Fruit fly (Drosophila melanogaster) whole organism, prepupa: ENCODE measurements around the gene CG32369.

Source experiments
- CG10631 ChIP-seq: fragments of 200-800 bp; sonication (Bioruptor generic); optimal IDR thresholded peaks from 2 replicates; lab custom pipeline; 2016; ENCODE audit warnings: missing biosample characterization, missing genetic modification characterization
- CG10669 ChIP-seq: fragments of 200-800 bp; sonication (Bioruptor generic); optimal IDR thresholded peaks from 3 replicates; lab custom pipeline; 2018; ENCODE audit warnings: missing biosample characterization, mild to moderate bottlenecking, missing genetic modification characterization, moderate library complexity
- CG11902 ChIP-seq: fragments of 200-800 bp; sonication (Bioruptor generic); optimal IDR thresholded peaks from 3 replicates; lab custom pipeline; 2016; ENCODE audit warnings: missing biosample characterization, missing genetic modification characterization
- CG15336 ChIP-seq: fragments of 200-800 bp; sonication (Bioruptor generic); IDR thresholded peaks from 2 replicates; pipeline ENCODE4 v1.3.6; 2022; ENCODE audit warnings: missing biosample characterization, missing genetic modification characterization
- CG31627 ChIP-seq: fragments of 200-800 bp; sonication (Bioruptor generic); optimal IDR thresholded peaks from 3 replicates; lab custom pipeline; 2016; ENCODE audit warnings: missing biosample characterization, missing genetic modification characterization
- CG32006 ChIP-seq: fragments of 200-800 bp; sonication (Bioruptor generic); optimal IDR thresholded peaks from 3 replicates; lab custom pipeline; 2017; ENCODE audit warnings: missing biosample characterization, mild to moderate bottlenecking, missing genetic modification characterization
- CG34406 ChIP-seq: fragments of 200-800 bp; sonication (Bioruptor generic); optimal IDR thresholded peaks from 3 replicates; lab custom pipeline; 2016; ENCODE audit warnings: missing biosample characterization, missing genetic modification characterization
- CG4318 ChIP-seq: fragments of 200-800 bp; sonication (Bioruptor generic); optimal IDR thresholded peaks from 3 replicates; lab custom pipeline; 2017; ENCODE audit warnings: missing biosample characterization, mild to moderate bottlenecking, missing genetic modification characterization
- CG6276 ChIP-seq: fragments of 200-800 bp; sonication (Bioruptor generic); optimal IDR thresholded peaks from 2 replicates; lab custom pipeline; 2017; ENCODE audit warnings: missing biosample characterization, mild to moderate bottlenecking, missing genetic modification characterization
- CG6792 ChIP-seq: fragments of 200-800 bp; sonication (Bioruptor generic); optimal IDR thresholded peaks from 3 replicates; lab custom pipeline; 2016; ENCODE audit warnings: missing biosample characterization, missing genetic modification characterization
- CG6808 ChIP-seq: fragments of 200-800 bp; sonication (Bioruptor generic); optimal IDR thresholded peaks from 3 replicates; lab custom pipeline; 2017; ENCODE audit warnings: missing biosample characterization, missing genetic modification characterization, mild to moderate bottlenecking, moderate library complexity, missing genetic modification reagents
- CG8119 ChIP-seq: fragments of 200-800 bp; sonication (Bioruptor generic); IDR thresholded peaks from 3 replicates; pipeline ENCODE4 v1.3.6; 2022; ENCODE audit warnings: missing biosample characterization, missing genetic modification characterization
- CG8319 ChIP-seq: fragments of 200-800 bp; sonication (Bioruptor generic); optimal IDR thresholded peaks from 3 replicates; lab custom pipeline; 2016; ENCODE audit warnings: missing biosample characterization, missing genetic modification characterization
- CG9139 ChIP-seq: fragments of 200-800 bp; sonication (Bioruptor generic); optimal IDR thresholded peaks from 3 replicates; lab custom pipeline; 2017; ENCODE audit warnings: missing biosample characterization, mild to moderate bottlenecking, missing genetic modification characterization
- Eip75B ChIP-seq: fragments of 200-800 bp; sonication (Bioruptor generic); optimal IDR thresholded peaks from 3 replicates; lab custom pipeline; 2016; ENCODE audit warnings: missing biosample characterization, missing genetic modification characterization
- Eip78C ChIP-seq: fragments of 200-800 bp; sonication (Bioruptor generic); peaks from one replicate; lab custom pipeline; 2016; ENCODE audit warnings: missing biosample characterization, missing genetic modification characterization
- Eip93F ChIP-seq: fragments of 200-800 bp; sonication (Bioruptor generic); optimal IDR thresholded peaks from 2 replicates; lab custom pipeline; 2016; ENCODE audit warnings: missing biosample characterization, mild to moderate bottlenecking, missing genetic modification characterization
- Ets21C ChIP-seq: fragments of 200-800 bp; sonication (Bioruptor generic); optimal IDR thresholded peaks from 3 replicates; lab custom pipeline; 2016; ENCODE audit warnings: missing biosample characterization, missing genetic modification characterization
- Gug ChIP-seq: fragments of 200-800 bp; sonication (Bioruptor generic); IDR thresholded peaks from 2 replicates; pipeline ENCODE4 v1.3.6; 2022; ENCODE audit warnings: missing biosample characterization, missing genetic modification characterization
- Hr39 ChIP-seq: fragments of 200-800 bp; sonication (Bioruptor generic); optimal IDR thresholded peaks from 2 replicates; lab custom pipeline; 2016; ENCODE audit warnings: missing biosample characterization, missing genetic modification characterization
- OdsH ChIP-seq: fragments of 200-800 bp; sonication (Bioruptor generic); optimal IDR thresholded peaks from 3 replicates; lab custom pipeline; 2016; ENCODE audit warnings: missing biosample characterization, missing genetic modification characterization
- Smox ChIP-seq: fragments of 200-800 bp; sonication (Bioruptor generic); optimal IDR thresholded peaks from 3 replicates; lab custom pipeline; 2016; ENCODE audit warnings: missing biosample characterization, missing genetic modification characterization
- Sox102F ChIP-seq: fragments of 200-800 bp; sonication (Bioruptor generic); optimal IDR thresholded peaks from 2 replicates; lab custom pipeline; 2016; ENCODE audit warnings: missing biosample characterization, mild to moderate bottlenecking, missing genetic modification characterization
- Sox14 ChIP-seq: fragments of 200-800 bp; sonication (Bioruptor generic); optimal IDR thresholded peaks from 3 replicates; lab custom pipeline; 2016; ENCODE audit warnings: missing biosample characterization, missing genetic modification characterization
- Sox15 ChIP-seq: fragments of 200-800 bp; sonication (Bioruptor generic); optimal IDR thresholded peaks from 3 replicates; lab custom pipeline; 2016; ENCODE audit warnings: missing biosample characterization, missing genetic modification characterization
- acj6 ChIP-seq: fragments of 200-800 bp; sonication (Bioruptor generic); optimal IDR thresholded peaks from 3 replicates; lab custom pipeline; 2016; ENCODE audit warnings: missing biosample characterization, missing genetic modification characterization
- cyc ChIP-seq: fragments of 200-800 bp; sonication (Bioruptor generic); optimal IDR thresholded peaks from 3 replicates; lab custom pipeline; 2016; ENCODE audit warnings: missing biosample characterization, missing genetic modification characterization
- dsx ChIP-seq: fragments of 200-800 bp; optimal IDR thresholded peaks from 3 replicates; lab custom pipeline; 2019; ENCODE audit warnings: missing biosample characterization, mild to moderate bottlenecking, missing genetic modification characterization, moderate library complexity; ENCODE audit not compliant: poor library complexity, severe bottlenecking
- eg ChIP-seq: fragments of 200-800 bp; sonication (Bioruptor generic); IDR thresholded peaks from 3 replicates; pipeline ENCODE4 v1.3.6; 2022; ENCODE audit warnings: missing biosample characterization, missing genetic modification characterization
- esn ChIP-seq: fragments of 200-800 bp; sonication (Bioruptor generic); optimal IDR thresholded peaks from 2 replicates; lab custom pipeline; 2016; ENCODE audit warnings: missing biosample characterization, mild to moderate bottlenecking, missing genetic modification characterization, moderate library complexity
- fd59A ChIP-seq: fragments of 200-800 bp; sonication (Bioruptor generic); optimal IDR thresholded peaks from 2 replicates; lab custom pipeline; 2017; ENCODE audit warnings: missing biosample characterization, mild to moderate bottlenecking, missing genetic modification characterization, missing genetic modification reagents
- fkh ChIP-seq: fragments of 200-800 bp; sonication (Bioruptor generic); optimal IDR thresholded peaks from 3 replicates; lab custom pipeline; 2017; ENCODE audit warnings: missing biosample characterization, mild to moderate bottlenecking, missing genetic modification characterization, moderate library complexity
- pdm3 ChIP-seq: fragments of 200-800 bp; sonication (Bioruptor generic); optimal IDR thresholded peaks from 3 replicates; lab custom pipeline; 2016; ENCODE audit warnings: missing biosample characterization, missing genetic modification characterization
- salr ChIP-seq, 2 experiments: fragments of 200-800 bp; sonication (Bioruptor generic); optimal IDR thresholded peaks; 3 replicates each; lab custom pipeline; 2016 to 2018; ENCODE audit warnings: missing biosample characterization in 2 of 2, missing genetic modification characterization in 2 of 2, mild to moderate bottlenecking in 1 of 2
- spab ChIP-seq: fragments of 200-800 bp; sonication (Bioruptor generic); optimal IDR thresholded peaks from 2 replicates; lab custom pipeline; 2017; ENCODE audit warnings: missing biosample characterization, mild to moderate bottlenecking, missing genetic modification characterization, missing genetic modification reagents
- ss ChIP-seq, 2 experiments: fragments of 200-800 bp; sonication (Bioruptor generic); optimal IDR thresholded peaks; 2 replicates in 1 of 2; 3 replicates in 1 of 2; lab custom pipeline; 2017 to 2018; ENCODE audit warnings: mild to moderate bottlenecking in 2 of 2, missing biosample characterization in 2 of 2, missing genetic modification characterization in 2 of 2, moderate library complexity in 1 of 2
- svp ChIP-seq: fragments of 200-800 bp; sonication (Bioruptor generic); peaks from one replicate; lab custom pipeline; 2016; ENCODE audit warnings: missing biosample characterization, missing genetic modification characterization
- topi ChIP-seq: fragments of 200-800 bp; sonication (Bioruptor generic); optimal IDR thresholded peaks from 3 replicates; lab custom pipeline; 2016; ENCODE audit warnings: missing biosample characterization, missing genetic modification characterization
- vri ChIP-seq: fragments of 200-800 bp; sonication (Bioruptor generic); optimal IDR thresholded peaks from 3 replicates; lab custom pipeline; 2016; ENCODE audit warnings: missing biosample characterization, mild to moderate bottlenecking, missing genetic modification characterization

The CG32369 gene

DNA sequence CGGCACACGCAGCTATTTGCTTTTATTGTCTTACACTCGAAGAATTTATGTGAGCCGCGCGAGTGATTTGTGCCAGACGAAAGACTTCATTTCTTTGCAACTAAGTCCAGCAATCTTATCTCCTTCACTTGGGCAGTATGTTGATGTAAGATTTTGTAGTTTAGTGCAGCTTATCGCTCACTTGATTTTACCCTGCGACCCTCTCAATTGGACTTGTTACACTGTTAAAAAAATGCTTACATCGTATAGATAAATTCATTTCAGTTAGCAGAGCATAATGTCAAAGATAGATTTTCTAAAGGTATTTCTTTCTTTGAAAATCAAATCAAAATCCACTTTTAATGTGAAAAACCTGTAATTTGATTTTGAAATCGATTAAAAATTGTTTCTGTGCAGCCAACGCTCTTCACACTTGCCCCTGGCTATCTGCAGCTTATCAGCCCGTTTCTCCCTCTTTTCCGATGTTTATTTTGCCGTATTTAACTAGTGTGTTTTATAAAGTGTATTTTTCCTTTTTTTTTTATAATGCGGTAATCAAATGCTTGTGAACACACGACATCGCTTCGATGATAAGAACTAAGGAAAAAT, 41.2 kb upstream of the CG32369 start (continued):
- TF ChIP-seq Eip78C (GFP tag; lab: Kevin White, UChicago) = peak; percentile 85
- peak; percentile 80 for TF ChIP-seq Sox14 (GFP tag; lab: Kevin White, UChicago)
- peak; percentile 79 for TF ChIP-seq pdm3 (GFP tag; lab: Kevin White, UChicago)
- no peak for TF ChIP-seq Eip93F (GFP tag; lab: Kevin White, UChicago)
- peak; percentile 51 for TF ChIP-seq fd59A
- TF ChIP-seq eg (GFP tag; lab: Robert Waterston, UW) = peak; percentile 76
- TF ChIP-seq CG11902 = peak; percentile 35
- no peak for TF ChIP-seq Smox (GFP tag; lab: Kevin White, UChicago)
- TF ChIP-seq CG8319 (GFP tag; lab: Kevin White, UChicago) = peak; percentile 47
- peak; percentile 40 for TF ChIP-seq CG31627 (GFP tag; lab: Kevin White, UChicago)
- peak; percentile 95 for TF ChIP-seq svp (GFP tag; lab: Kevin White, UChicago)
- peak; percentile 15 for TF ChIP-seq Sox102F (GFP tag; lab: Kevin White, UChicago)
- TF ChIP-seq CG10631 (GFP tag; lab: Kevin White, UChicago) = peak; percentile 73
- peak; percentile 70 for TF ChIP-seq Eip75B
- TF ChIP-seq esn (GFP tag; lab: Kevin White, UChicago) = peak; percentile 54
- TF ChIP-seq fkh (GFP tag; lab: Kevin White, UChicago) = peak; percentile 87
- peak; percentile 14 for TF ChIP-seq Ets21C (GFP tag; lab: Kevin White, UChicago)
- peak; percentile 14 to 22 for TF ChIP-seq ss (GFP tag; optimal IDR thresholded peaks at IDR 0.05; lab: Kevin White, UChicago)
- TF ChIP-seq CG10669 (GFP tag; lab: Kevin White, UChicago) = peak; percentile 62
- TF ChIP-seq CG32006 = peak; percentile 90
- peak; percentile 76 for TF ChIP-seq acj6 (GFP tag; lab: Kevin White, UChicago)
- peak; percentile 85 for TF ChIP-seq CG15336 (GFP tag; lab: Robert Waterston, UW)
- peak; percentile 85 for TF ChIP-seq Gug (GFP tag; lab: Robert Waterston, UW)
- TF ChIP-seq dsx = peak; percentile 49

DNA sequence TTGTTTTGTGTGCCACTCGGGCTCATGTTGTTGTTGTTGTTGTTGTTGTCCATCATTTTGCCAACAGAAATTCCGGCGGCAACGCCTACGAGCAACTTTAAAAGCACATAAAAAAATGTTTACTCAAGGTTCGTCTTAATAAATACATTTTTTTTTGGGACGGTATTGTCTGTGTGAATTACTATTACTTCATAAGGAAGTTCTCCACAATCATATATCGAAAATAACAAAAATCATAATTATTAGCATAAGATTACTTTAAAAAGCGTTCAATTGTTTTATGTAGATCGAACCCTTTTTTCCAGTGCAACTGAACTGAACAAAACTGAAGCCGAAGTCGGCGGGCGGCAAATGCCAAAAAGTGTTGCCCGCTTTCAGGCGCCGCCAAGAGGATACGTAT, 39.0 kb upstream of the CG32369 start:
- TF ChIP-seq CG32006 = peak; percentile 2
- TF ChIP-seq CG34406 (GFP tag; lab: Kevin White, UChicago) = no peak
- no peak for TF ChIP-seq Hr39
- peak; percentile 56 for TF ChIP-seq Eip78C (GFP tag; lab: Kevin White, UChicago)

DNA sequence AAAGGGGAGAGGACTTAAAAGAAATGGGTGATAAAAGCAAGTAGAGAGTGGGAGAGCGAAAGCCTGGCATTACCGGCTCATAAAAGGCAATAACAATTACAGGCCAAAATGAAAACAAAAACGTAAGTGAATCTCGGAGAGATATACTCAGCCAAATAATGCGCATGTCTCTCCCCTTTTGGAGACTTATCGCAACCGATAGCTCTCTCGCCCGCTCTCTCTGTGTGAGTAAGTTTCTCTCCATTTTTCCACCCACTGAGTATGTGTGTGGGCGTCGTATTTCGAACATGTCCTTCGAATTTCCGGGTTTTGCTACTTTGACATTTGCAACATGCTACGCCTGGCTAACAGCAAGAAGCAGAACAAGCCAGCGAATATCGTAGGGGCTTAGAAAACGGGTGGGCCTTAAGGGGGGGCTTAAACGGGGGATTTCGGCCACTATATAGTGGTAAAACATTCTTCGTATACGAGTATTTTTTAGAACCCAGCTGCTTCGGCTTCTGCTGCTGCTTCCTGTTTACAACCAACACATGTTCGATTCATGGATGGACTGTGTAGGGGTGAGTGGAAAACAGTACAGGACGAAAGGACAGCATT, 38.1 kb upstream of the CG32369 start:
- TF ChIP-seq vri (no peak), CG8119 (no peak), CG4318 (GFP tag; lab: Kevin White, UChicago) (no peak), cyc (GFP tag; lab: Kevin White, UChicago) (no peak), topi (GFP tag; lab: Kevin White, UChicago) (no peak), Sox15 (GFP tag; lab: Kevin White, UChicago) (no peak), salr (GFP tag; optimal IDR thresholded peaks at IDR 0.05; lab: Kevin White, UChicago) (no peak), eg (GFP tag; lab: Robert Waterston, UW) (no peak), Sox102F (GFP tag; lab: Kevin White, UChicago) (no peak), CG9139 (GFP tag; lab: Kevin White, UChicago) (no peak), CG6792 (GFP tag; lab: Kevin White, UChicago) (no peak), acj6 (GFP tag; lab: Kevin White, UChicago) (no peak), CG6276 (GFP tag; lab: Kevin White, UChicago) (no peak), fd59A (no peak), CG6808 (GFP tag; lab: Kevin White, UChicago) (no peak), Ets21C (GFP tag; lab: Kevin White, UChicago) (no peak), CG11902 (no peak), spab (no peak), OdsH (no peak)
